Fruit fly (Drosophila melanogaster) whole organism, embryonic: ENCODE measurements around the gene CG13850.

ENCODE experiments used
- BEAF-32 ChIP-seq: fragments of 200-800 bp; sonication (Bioruptor generic); optimal IDR thresholded peaks from 3 replicates; lab custom pipeline; 2017; ENCODE audit warnings: missing biosample characterization, missing genetic modification characterization, mild to moderate bottlenecking, moderate library complexity, missing genetic modification reagents
- BtbVII ChIP-seq: fragments of 200-800 bp; sonication (Bioruptor generic); optimal IDR thresholded peaks from 3 replicates; lab custom pipeline; 2017; ENCODE audit warnings: missing biosample characterization, mild to moderate bottlenecking, missing genetic modification characterization
- Bteb2 ChIP-seq: fragments of 200-800 bp; sonication (Bioruptor generic); optimal IDR thresholded peaks from 2 replicates; lab custom pipeline; 2016; ENCODE audit warnings: missing biosample characterization, missing genetic modification characterization
- CG10543 ChIP-seq: fragments of 200-800 bp; sonication (Bioruptor generic); optimal IDR thresholded peaks from 3 replicates; lab custom pipeline; 2017; ENCODE audit warnings: missing biosample characterization, mild to moderate bottlenecking, missing genetic modification characterization, moderate library complexity
- CG11093 ChIP-seq: fragments of 200-800 bp; sonication (Bioruptor generic); IDR thresholded peaks from 3 replicates; pipeline ENCODE4 v1.3.6; 2022; ENCODE audit warnings: missing biosample characterization, missing genetic modification characterization
- CG11504 ChIP-seq: fragments of 200-800 bp; sonication (Bioruptor generic); optimal IDR thresholded peaks from 3 replicates; lab custom pipeline; 2019; ENCODE audit warnings: missing biosample characterization, mild to moderate bottlenecking, missing genetic modification characterization, moderate library complexity
- CG11560 ChIP-seq: fragments of 200-800 bp; sonication (Bioruptor generic); IDR thresholded peaks from 3 replicates; pipeline ENCODE4 v1.3.6; 2022; ENCODE audit warnings: missing biosample characterization, missing genetic modification characterization
- CG11695 ChIP-seq: fragments of 200-800 bp; sonication (Bioruptor generic); IDR thresholded peaks from 3 replicates; pipeline ENCODE4 v1.3.6; 2022; ENCODE audit warnings: missing biosample characterization, missing genetic modification characterization
- CG12155 ChIP-seq: fragments of 200-800 bp; sonication (Bioruptor generic); optimal IDR thresholded peaks from 3 replicates; lab custom pipeline; 2016; ENCODE audit warnings: missing biosample characterization, missing genetic modification characterization
- CG12219 ChIP-seq: fragments of 200-800 bp; sonication (Bioruptor generic); optimal IDR thresholded peaks from 3 replicates; lab custom pipeline; 2018; ENCODE audit warnings: missing biosample characterization, mild to moderate bottlenecking, missing genetic modification characterization
- CG17186 ChIP-seq: fragments of 200-800 bp; sonication (Bioruptor generic); optimal IDR thresholded peaks from 3 replicates; lab custom pipeline; 2017; ENCODE audit warnings: missing biosample characterization, missing genetic modification reagents, missing genetic modification characterization
- CG17328 ChIP-seq: fragments of 200-800 bp; sonication (Bioruptor generic); IDR thresholded peaks from 2 replicates; pipeline ENCODE4 v1.3.6; 2022; ENCODE audit warnings: missing biosample characterization, missing genetic modification characterization
- CG18619 ChIP-seq: fragments of 200-800 bp; sonication (Bioruptor generic); optimal IDR thresholded peaks from 3 replicates; lab custom pipeline; 2017; ENCODE audit warnings: missing biosample characterization, mild to moderate bottlenecking, missing genetic modification characterization
- CG2116 ChIP-seq: fragments of 200-800 bp; sonication (Bioruptor generic); optimal IDR thresholded peaks from 3 replicates; lab custom pipeline; 2018; ENCODE audit warnings: missing biosample characterization, mild to moderate bottlenecking, missing genetic modification characterization
- CG2875 ChIP-seq: fragments of 200-800 bp; sonication (Bioruptor generic); optimal IDR thresholded peaks from 2 replicates; lab custom pipeline; 2017; ENCODE audit warnings: missing biosample characterization, mild to moderate bottlenecking, missing genetic modification characterization, missing genetic modification reagents
- CG4820 ChIP-seq: fragments of 200-800 bp; sonication (Bioruptor generic); optimal IDR thresholded peaks from 3 replicates; lab custom pipeline; 2016; ENCODE audit warnings: missing biosample characterization, missing genetic modification characterization
- CG6254 ChIP-seq: fragments of 200-800 bp; sonication (Bioruptor generic); optimal IDR thresholded peaks from 3 replicates; lab custom pipeline; 2017; ENCODE audit warnings: mild to moderate bottlenecking, missing biosample characterization, missing genetic modification reagents, missing genetic modification characterization
- CG7786 ChIP-seq: fragments of 200-800 bp; sonication (Bioruptor generic); optimal IDR thresholded peaks from 2 replicates; lab custom pipeline; 2016; ENCODE audit warnings: missing biosample characterization, missing genetic modification characterization
- CG8089 ChIP-seq: fragments of 200-800 bp; sonication (Bioruptor generic); optimal IDR thresholded peaks from 3 replicates; lab custom pipeline; 2016; ENCODE audit warnings: missing biosample characterization, missing genetic modification characterization
- CG8478 ChIP-seq: fragments of >200 bp; optimal IDR thresholded peaks from 2 replicates; lab custom pipeline; 2018
- E2f1 ChIP-seq: fragments of 200-800 bp; sonication (Bioruptor generic); IDR thresholded peaks from 2 replicates; pipeline ENCODE4 v1.3.6; 2022; ENCODE audit warnings: missing biosample characterization, missing genetic modification characterization
- Fer2 ChIP-seq: fragments of 200-800 bp; sonication (Bioruptor generic); optimal IDR thresholded peaks from 2 replicates; lab custom pipeline; 2018; ENCODE audit warnings: missing biosample characterization, mild to moderate bottlenecking, missing genetic modification characterization, moderate library complexity
- Gsc ChIP-seq: fragments of 200-800 bp; sonication (Bioruptor generic); IDR thresholded peaks from 2 replicates; pipeline ENCODE4 v1.3.6; 2022; ENCODE audit warnings: missing biosample characterization, missing genetic modification characterization
- Hey ChIP-seq: fragments of 200-800 bp; sonication (Bioruptor generic); optimal IDR thresholded peaks from 3 replicates; lab custom pipeline; 2018; ENCODE audit warnings: missing biosample characterization, mild to moderate bottlenecking, missing genetic modification characterization
- HmgD ChIP-seq: fragments of 200-800 bp; sonication (Bioruptor generic); optimal IDR thresholded peaks from 3 replicates; lab custom pipeline; 2016; ENCODE audit warnings: missing biosample characterization, missing genetic modification characterization
- Hr51 ChIP-seq, 2 experiments: fragments of 200-800 bp; sonication (Bioruptor generic); optimal IDR thresholded peaks; 2 replicates in 1 of 2; 3 replicates in 1 of 2; lab custom pipeline; 2016 to 2018; ENCODE audit warnings: missing biosample characterization in 2 of 2, missing genetic modification characterization in 2 of 2, mild to moderate bottlenecking in 1 of 2, moderate library complexity in 1 of 2
- Meics ChIP-seq: fragments of 200-800 bp; sonication (Bioruptor generic); optimal IDR thresholded peaks from 2 replicates; lab custom pipeline; 2017; ENCODE audit warnings: missing biosample characterization, mild to moderate bottlenecking, missing genetic modification characterization
- NC2β ChIP-seq: fragments of 200-800 bp; sonication (Bioruptor generic); optimal IDR thresholded peaks from 2 replicates; lab custom pipeline; 2016; ENCODE audit warnings: missing biosample characterization, missing genetic modification characterization
- PHDP ChIP-seq: fragments of 200-800 bp; sonication (Bioruptor generic); optimal IDR thresholded peaks from 3 replicates; lab custom pipeline; 2018; ENCODE audit warnings: missing biosample characterization, mild to moderate bottlenecking, missing genetic modification characterization, moderate library complexity
- Sry-β ChIP-seq: fragments of 200-800 bp; sonication (Bioruptor generic); optimal IDR thresholded peaks from 2 replicates; lab custom pipeline; 2018; ENCODE audit warnings: missing biosample characterization, mild to moderate bottlenecking, missing genetic modification characterization, moderate library complexity
- Sry-δ ChIP-seq: fragments of 200-800 bp; sonication (Bioruptor generic); optimal IDR thresholded peaks from 2 replicates; lab custom pipeline; 2016; ENCODE audit warnings: missing biosample characterization, missing genetic modification characterization
- YL-1 ChIP-seq: fragments of 200-800 bp; sonication (Bioruptor generic); optimal IDR thresholded peaks from 3 replicates; lab custom pipeline; 2017; ENCODE audit warnings: missing biosample characterization, mild to moderate bottlenecking, missing genetic modification characterization
- amos ChIP-seq: fragments of 200-800 bp; sonication (Bioruptor generic); IDR thresholded peaks from 2 replicates; pipeline ENCODE4 v1.3.6; 2022; ENCODE audit warnings: missing biosample characterization, missing genetic modification characterization; ENCODE audit not compliant: partially characterized antibody
- bcd ChIP-seq: fragments of 200-800 bp; sonication (Bioruptor generic); optimal IDR thresholded peaks from 2 replicates; lab custom pipeline; 2017; ENCODE audit warnings: missing biosample characterization, mild to moderate bottlenecking, missing genetic modification characterization
- bigmax ChIP-seq: fragments of 200-800 bp; sonication (Bioruptor generic); optimal IDR thresholded peaks from 2 replicates; lab custom pipeline; 2018; ENCODE audit warnings: missing biosample characterization, mild to moderate bottlenecking, missing genetic modification characterization
- cato ChIP-seq: fragments of 200-800 bp; sonication (Bioruptor generic); optimal IDR thresholded peaks from 2 replicates; lab custom pipeline; 2016; ENCODE audit warnings: missing biosample characterization, missing genetic modification characterization, borderline replicate concordance
- dati ChIP-seq: fragments of 200-800 bp; sonication (Bioruptor generic); IDR thresholded peaks from 2 replicates; pipeline ENCODE4 v1.3.6; 2022; ENCODE audit warnings: missing biosample characterization, missing genetic modification characterization
- dm ChIP-seq: fragments of 200-800 bp; sonication (Bioruptor generic); optimal IDR thresholded peaks from 3 replicates; lab custom pipeline; 2016; ENCODE audit warnings: missing biosample characterization, missing genetic modification characterization
- dmrt99B ChIP-seq: fragments of 200-800 bp; sonication (Bioruptor generic); optimal IDR thresholded peaks from 2 replicates; lab custom pipeline; 2018; ENCODE audit warnings: missing biosample characterization, mild to moderate bottlenecking, missing genetic modification characterization, moderate library complexity
- dpn ChIP-seq, 2 experiments: fragments of 200-800 bp; sonication (Bioruptor generic); optimal IDR thresholded peaks; 3 replicates each; lab custom pipeline; 2016; ENCODE audit warnings: missing biosample characterization in 2 of 2, missing genetic modification characterization in 2 of 2
- ems ChIP-seq: fragments of 200-800 bp; sonication (Bioruptor generic); optimal IDR thresholded peaks from 3 replicates; lab custom pipeline; 2016; ENCODE audit warnings: missing biosample characterization, missing genetic modification characterization
- en ChIP-seq: fragments of 200-800 bp; sonication (Bioruptor generic); optimal IDR thresholded peaks from 2 replicates; lab custom pipeline; 2016; ENCODE audit warnings: missing biosample characterization, missing genetic modification characterization
- eyg ChIP-seq: fragments of 200-800 bp; sonication (Bioruptor generic); optimal IDR thresholded peaks from 3 replicates; lab custom pipeline; 2016; ENCODE audit warnings: missing biosample characterization, missing genetic modification characterization
- gsb ChIP-seq: fragments of 200-800 bp; sonication (Bioruptor generic); IDR thresholded peaks from 2 replicates; pipeline ENCODE4 v1.3.6; 2022; ENCODE audit warnings: missing biosample characterization, missing genetic modification characterization
- kni ChIP-seq: fragments of 200-800 bp; sonication (Bioruptor generic); optimal IDR thresholded peaks from 3 replicates; lab custom pipeline; 2017; ENCODE audit warnings: mild to moderate bottlenecking, missing biosample characterization, missing genetic modification reagents, missing genetic modification characterization
- lab ChIP-seq: fragments of 200-800 bp; sonication (Bioruptor generic); optimal IDR thresholded peaks from 3 replicates; lab custom pipeline; 2017; ENCODE audit warnings: missing biosample characterization, missing genetic modification characterization, mild to moderate bottlenecking, moderate library complexity, missing genetic modification reagents
- maf-S ChIP-seq: fragments of 200-800 bp; sonication (Bioruptor generic); optimal IDR thresholded peaks from 2 replicates; lab custom pipeline; 2016; ENCODE audit warnings: missing biosample characterization, missing genetic modification characterization
- pho ChIP-seq: fragments of 200-800 bp; sonication (Bioruptor generic); optimal IDR thresholded peaks from 2 replicates; lab custom pipeline; 2016; ENCODE audit warnings: missing biosample characterization, missing genetic modification characterization
- slbo ChIP-seq: fragments of 200-800 bp; sonication (Bioruptor generic); IDR thresholded peaks from 2 replicates; pipeline ENCODE4 v1.3.6; 2022; ENCODE audit warnings: missing biosample characterization, missing genetic modification characterization
- sr ChIP-seq: fragments of 200-800 bp; sonication (Bioruptor generic); IDR thresholded peaks from 3 replicates; pipeline ENCODE4 v1.3.6; 2022; ENCODE audit warnings: missing biosample characterization, missing genetic modification characterization
- sug ChIP-seq: fragments of 200-800 bp; optimal IDR thresholded peaks from 2 replicates; lab custom pipeline; 2019; ENCODE audit warnings: missing biosample characterization, mild to moderate bottlenecking, missing genetic modification characterization, moderate library complexity
- vnd ChIP-seq: fragments of 200-800 bp; sonication (Bioruptor generic); IDR thresholded peaks from 3 replicates; pipeline ENCODE4 v1.3.6; 2022; ENCODE audit warnings: missing biosample characterization, missing genetic modification characterization; ENCODE audit not compliant: partially characterized antibody

CG13850 gene

dm6 chr3R:22420911-22421310 lies 10.2 kb upstream of the CG13850 start, which contains the start of the genes Nop56 and mats (continued):
- TF ChIP-seq sug (tag; lab: Kevin White, UChicago) (peak; percentile 33), lab (GFP tag; lab: Kevin White, UChicago) (no peak), CG2875 (no peak), cato (no peak), CG7786 (GFP tag; lab: Kevin White, UChicago) (no peak), CG4820 (GFP tag; lab: Kevin White, UChicago) (no peak), vnd (GFP tag; lab: Robert Waterston, UW) (no peak), CG8089 (no peak), BtbVII (GFP tag; lab: Kevin White, UChicago) (no peak), PHDP (tag; lab: Kevin White, UChicago) (no peak), CG17328 (GFP tag; lab: Robert Waterston, UW) (no peak), bigmax (GFP tag; lab: Kevin White, UChicago) (peak; percentile 72), Hr51 (GFP tag; optimal IDR thresholded peaks at IDR 0.05; lab: Kevin White, UChicago) (no peak), HmgD (GFP tag; lab: Kevin White, UChicago) (no peak), Fer2 (tag; lab: Kevin White, UChicago) (no peak), Bteb2 (GFP tag; lab: Kevin White, UChicago) (no peak), BEAF-32 (GFP tag; lab: Kevin White, UChicago) (peak; percentile 48), CG11695 (GFP tag; lab: Robert Waterston, UW) (no peak), CG11560 (tag; lab: Robert Waterston, UW) (no peak), E2f1 (GFP tag; lab: Robert Waterston, UW) (no peak), CG8478 (lab: Kevin White, UChicago) (no peak), kni (GFP tag; lab: Kevin White, UChicago) (no peak), CG12219 (GFP tag; lab: Kevin White, UChicago) (no peak), CG17186 (GFP tag; lab: Kevin White, UChicago) (no peak), pho (GFP tag; lab: Kevin White, UChicago) (no peak), NC2β (peak; percentile 16), bcd (GFP tag; lab: Kevin White, UChicago) (no peak), dati (no peak), CG6254 (GFP tag; lab: Kevin White, UChicago) (no peak), Gsc (no peak), eyg (no peak), dmrt99B (tag; lab: Kevin White, UChicago) (no peak), amos (GFP tag; lab: Robert Waterston, UW) (peak; percentile 13; the same call in 1 of the 2 replicates), sr (no peak), dm (GFP tag; lab: Kevin White, UChicago) (peak; percentile 98), slbo (peak; percentile 54), gsb (GFP tag; lab: Robert Waterston, UW) (no peak), Meics (GFP tag; lab: Kevin White, UChicago) (no peak), Hey (tag; lab: Kevin White, UChicago) (no peak), maf-S (no peak), CG11504 (no peak), CG11093 (GFP tag; lab: Robert Waterston, UW) (no peak), ems (GFP tag; lab: Kevin White, UChicago) (peak; percentile 26), Sry-δ (peak; percentile 30), CG12155 (no peak), YL-1 (peak; percentile 99), dpn (GFP tag; optimal IDR thresholded peaks at IDR 0.05; lab: Kevin White, UChicago) (no peak), CG10543 (GFP tag; lab: Kevin White, UChicago) (no peak), en (no peak), CG2116 (GFP tag; lab: Kevin White, UChicago) (peak; percentile 43), Sry-β (GFP tag; lab: Kevin White, UChicago) (no peak), CG18619 (GFP tag; lab: Kevin White, UChicago) (no peak)
